Worm (Caenorhabditis elegans) whole organism, mixed stage, embryonic: ENCODE results near the gene osm-6.

Experiments used
- M03D4.4 ChIP-seq: sonication (generic microtip); optimal IDR thresholded peaks from 2 replicates; lab custom pipeline; 2017; ENCODE audit warnings: mild to moderate bottlenecking, missing genetic modification characterization, missing compliant biosample characterization
- bed-3 ChIP-seq: fragments of 200-800 bp; sonication (Bioruptor generic); optimal IDR thresholded peaks from 3 replicates; lab custom pipeline; 2018; ENCODE audit warnings: mild to moderate bottlenecking, missing genetic modification characterization, moderate library complexity, missing compliant biosample characterization
- blmp-1 ChIP-seq: fragments of 150-350 bp; optimal IDR thresholded peaks from 2 replicates; lab custom pipeline; 2014; ENCODE audit warnings: missing biosample characterization, missing genetic modification characterization
- ceh-39 ChIP-seq: fragments of 150-350 bp; optimal IDR thresholded peaks from 2 replicates; lab custom pipeline; 2014; ENCODE audit warnings: missing biosample characterization, missing genetic modification characterization
- ceh-43 ChIP-seq: fragments of 200-800 bp; sonication (Bioruptor generic); optimal IDR thresholded peaks from 2 replicates; lab custom pipeline; 2018; ENCODE audit warnings: mild to moderate bottlenecking, missing genetic modification characterization, moderate library complexity, missing compliant biosample characterization
- ces-1 ChIP-seq: fragments of 150-350 bp; optimal IDR thresholded peaks from 2 replicates; lab custom pipeline; 2014; ENCODE audit warnings: missing biosample characterization, missing genetic modification reagents, missing genetic modification characterization
- cnd-1 ChIP-seq: fragments of 200-800 bp; sonication (Bioruptor generic); optimal IDR thresholded peaks from 2 replicates; lab custom pipeline; 2018; ENCODE audit warnings: mild to moderate bottlenecking, missing genetic modification characterization, missing compliant biosample characterization
- drap-1 ChIP-seq: fragments of 200-800 bp; sonication (Bioruptor generic); optimal IDR thresholded peaks from 3 replicates; lab custom pipeline; 2018; ENCODE audit warnings: mild to moderate bottlenecking, missing genetic modification characterization, missing compliant biosample characterization
- elt-1 ChIP-seq: sonication (generic microtip); optimal IDR thresholded peaks from 2 replicates; lab custom pipeline; 2017; ENCODE audit warnings: missing genetic modification characterization, mild to moderate bottlenecking, missing compliant biosample characterization, antibody characterized with exemption, moderate library complexity, borderline replicate concordance; ENCODE audit not compliant: insufficient read depth
- elt-3 ChIP-seq: fragments of 150-350 bp; optimal IDR thresholded peaks from 2 replicates; lab custom pipeline; 2014; ENCODE audit warnings: missing biosample characterization, missing genetic modification characterization
- flh-1 ChIP-seq: fragments of 200-800 bp; sonication (Bioruptor generic); optimal IDR thresholded peaks from 2 replicates; lab custom pipeline; 2018; ENCODE audit warnings: mild to moderate bottlenecking, missing genetic modification characterization, moderate library complexity, missing compliant biosample characterization
- ham-2 ChIP-seq: fragments of 200-800 bp; sonication (Bioruptor generic); optimal IDR thresholded peaks from 2 replicates; lab custom pipeline; 2018; ENCODE audit warnings: mild to moderate bottlenecking, missing genetic modification characterization, missing compliant biosample characterization
- hlh-1 ChIP-seq: fragments of 150-350 bp; optimal IDR thresholded peaks from 2 replicates; lab custom pipeline; 2014; ENCODE audit warnings: missing biosample characterization, missing genetic modification reagents, missing genetic modification characterization
- lin-13 ChIP-seq: fragments of 150-350 bp; optimal IDR thresholded peaks from 2 replicates; lab custom pipeline; 2014; ENCODE audit warnings: missing biosample characterization, missing genetic modification characterization
- mep-1 ChIP-seq: fragments of 150-350 bp; optimal IDR thresholded peaks from 2 replicates; lab custom pipeline; 2017; ENCODE audit warnings: missing biosample characterization, missing genetic modification reagents, missing genetic modification characterization, inconsistent platforms
- mls-2 ChIP-seq: sonication (generic microtip); optimal IDR thresholded peaks from 2 replicates; lab custom pipeline; 2016; ENCODE audit warnings: mild to moderate bottlenecking, missing genetic modification characterization, moderate library complexity, missing compliant biosample characterization
- nhr-12 ChIP-seq: fragments of 150-350 bp; optimal IDR thresholded peaks from 2 replicates; lab custom pipeline; 2014; ENCODE audit warnings: missing biosample characterization, missing genetic modification characterization
- nhr-2 ChIP-seq: fragments of 150-350 bp; optimal IDR thresholded peaks from 2 replicates; lab custom pipeline; 2014; ENCODE audit warnings: missing biosample characterization, missing genetic modification characterization
- nhr-237 ChIP-seq: fragments of 150-350 bp; optimal IDR thresholded peaks from 2 replicates; lab custom pipeline; 2014; ENCODE audit warnings: missing biosample characterization, missing genetic modification characterization
- nhr-28 ChIP-seq: fragments of 150-350 bp; optimal IDR thresholded peaks from 2 replicates; lab custom pipeline; 2014; ENCODE audit warnings: missing biosample characterization, missing genetic modification characterization
- nhr-76 ChIP-seq: sonication (generic microtip); optimal IDR thresholded peaks from 2 replicates; lab custom pipeline; 2017; ENCODE audit warnings: missing biosample characterization, missing genetic modification characterization
- pha-4 ChIP-seq: fragments of 150-350 bp; optimal IDR thresholded peaks from 2 replicates; lab custom pipeline; 2018; ENCODE audit warnings: missing biosample characterization, missing genetic modification reagents, missing genetic modification characterization
- sem-2 ChIP-seq: fragments of 200-800 bp; sonication (Bioruptor generic); optimal IDR thresholded peaks from 2 replicates; lab custom pipeline; 2018; ENCODE audit warnings: mild to moderate bottlenecking, missing genetic modification characterization, missing compliant biosample characterization
- tbx-8 ChIP-seq: fragments of 200-800 bp; sonication (Bioruptor generic); optimal IDR thresholded peaks from 2 replicates; lab custom pipeline; 2018; ENCODE audit warnings: mild to moderate bottlenecking, missing genetic modification characterization, moderate library complexity, missing compliant biosample characterization
- unc-120 ChIP-seq: sonication (generic microtip); optimal IDR thresholded peaks from 2 replicates; lab custom pipeline; 2017; ENCODE audit warnings: missing genetic modification characterization, missing compliant biosample characterization; ENCODE audit not compliant: poor library complexity, severe bottlenecking
- unc-62 ChIP-seq: fragments of 150-350 bp; optimal IDR thresholded peaks from 2 replicates; lab custom pipeline; 2014; ENCODE audit warnings: missing biosample characterization, missing genetic modification reagents, missing genetic modification characterization
- zip-8 ChIP-seq: fragments of 150-350 bp; optimal IDR thresholded peaks from 2 replicates; lab custom pipeline; 2014; ENCODE audit warnings: missing biosample characterization, missing genetic modification characterization
- ztf-11 ChIP-seq: fragments of 150-350 bp; optimal IDR thresholded peaks from 2 replicates; lab custom pipeline; 2014; ENCODE audit warnings: missing biosample characterization, missing genetic modification characterization

osm-6 gene

DNA sequence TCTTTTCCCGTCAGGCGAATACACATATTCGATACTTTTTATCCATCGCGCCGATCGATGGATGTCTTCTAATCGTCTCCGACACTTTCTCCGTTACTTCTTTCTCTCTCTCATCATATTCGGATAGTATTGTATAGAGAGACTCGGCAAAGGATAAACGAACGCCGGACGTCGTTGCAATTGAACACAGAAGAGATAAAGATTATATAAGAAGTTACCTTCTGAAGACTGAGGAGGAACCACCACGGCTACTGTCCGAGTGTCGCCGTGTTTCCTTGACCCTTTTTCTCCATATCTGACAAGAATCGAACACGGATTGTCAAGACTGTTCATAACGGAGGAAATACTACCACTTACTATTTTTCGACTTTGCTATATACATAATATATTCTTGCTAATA, 28.1 kb downstream of the osm-6 start, which contains the start of gene sma-1:
Gene sma-1 (plus strand): TSS at position 301 of the 400 bp plus-strand sequence.
- TF ChIP-seq bed-3 (GFP tag; lab: Kevin White, UChicago) (no peak), unc-120 (tag; lab: Kevin White, UChicago) (no peak), tbx-8 (GFP tag; lab: Kevin White, UChicago) (no peak), elt-1 (tag; lab: Kevin White, UChicago) (peak; percentile 12), ham-2 (GFP tag; lab: Kevin White, UChicago) (no peak), blmp-1 (peak; percentile 15), elt-3 (tag; lab: Kevin White, UChicago) (no peak), ceh-39 (tag; lab: Kevin White, UChicago) (no peak), flh-1 (GFP tag; lab: Kevin White, UChicago) (no peak), ztf-11 (tag; lab: Kevin White, UChicago) (no peak), nhr-76 (tag; lab: Kevin White, UChicago) (no peak), nhr-28 (tag; lab: Kevin White, UChicago) (no peak), mls-2 (tag; lab: Kevin White, UChicago) (no peak), pha-4 (tag; lab: Kevin White, UChicago) (no peak), nhr-12 (tag; lab: Kevin White, UChicago) (no peak), nhr-2 (tag; lab: Kevin White, UChicago) (no peak)

DNA sequence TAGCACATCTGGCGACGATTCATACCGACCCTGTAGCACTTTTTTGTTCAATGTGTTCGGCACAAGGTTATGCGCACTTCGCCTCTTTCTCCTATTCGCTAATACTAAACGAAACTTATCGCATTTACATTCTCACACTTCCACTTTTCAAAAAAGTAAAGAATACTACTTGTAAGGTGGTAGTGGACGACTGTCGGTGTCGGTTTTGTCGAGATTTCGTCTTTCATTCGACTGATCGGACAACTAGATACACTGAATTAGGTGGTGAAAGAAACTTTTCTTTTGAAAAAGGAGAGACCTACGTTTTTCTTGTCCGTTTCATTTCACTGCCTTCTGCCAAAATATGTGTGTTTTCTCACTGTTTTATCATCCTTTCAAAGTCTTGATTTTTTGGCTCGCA, 29.6 kb downstream of the osm-6 start:
- TF ChIP-seq unc-62 (no peak), lin-13 (no peak)
- TF ChIP-seq, all 35 proteins: peak for 0

DNA sequence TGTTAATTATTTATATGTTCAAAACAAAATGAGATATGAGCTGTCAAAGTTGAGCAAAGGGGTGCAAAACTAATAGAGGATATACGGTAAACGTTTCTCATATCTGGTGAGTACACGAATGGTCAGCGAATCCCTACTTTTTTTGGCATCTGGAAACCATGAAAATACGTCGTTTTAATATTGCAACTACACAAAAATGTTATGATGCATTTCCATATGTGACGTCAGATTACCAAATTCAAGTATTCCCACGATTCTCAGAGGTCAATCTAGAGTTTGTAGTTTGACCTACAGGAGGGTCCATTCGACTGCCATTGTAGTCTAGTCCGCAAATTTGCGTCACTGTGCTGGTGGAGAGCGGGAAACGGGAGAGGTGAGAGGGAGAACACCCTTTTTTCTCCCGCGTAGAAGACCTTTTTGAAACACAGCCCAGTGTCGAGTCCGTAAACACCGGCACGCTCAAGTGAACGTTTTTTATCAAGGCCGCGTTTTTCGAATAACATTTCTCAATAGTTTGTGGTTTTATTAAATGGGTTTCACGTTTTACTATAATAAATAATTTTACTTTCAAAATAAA, 30.8 kb downstream of the osm-6 start:
- peak; percentile 50 for TF ChIP-seq mep-1 (tag; lab: Kevin White, UChicago)
- TF ChIP-seq cnd-1, result no peak
- peak; percentile 25 for TF ChIP-seq lin-13
- peak; percentile 32 for TF ChIP-seq nhr-12 (tag; lab: Kevin White, UChicago)
- TF ChIP-seq, all 35 proteins: peak for 3

DNA sequence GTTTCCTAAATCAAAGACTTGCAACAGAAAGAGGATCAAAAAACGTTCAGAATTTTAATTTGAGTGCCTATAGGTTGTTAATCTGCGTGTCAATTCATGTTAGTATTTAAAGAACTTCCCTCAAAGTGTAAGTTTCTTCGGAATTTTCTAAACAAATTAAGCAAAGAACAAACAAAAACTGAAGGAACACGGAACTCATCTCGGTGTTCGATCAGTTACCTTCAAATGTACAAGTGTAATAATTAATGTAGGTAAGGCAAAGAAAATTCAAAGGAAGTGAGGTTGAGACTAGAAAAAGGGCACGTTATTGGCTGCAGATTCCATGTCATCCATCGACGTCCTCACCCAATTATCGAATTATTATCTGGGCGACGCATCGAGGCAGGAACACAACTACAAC, 33.3 kb downstream of the osm-6 start, which contains the start of gene K12G11.6:
Gene K12G11.6 (plus strand): TSS at position 357 of the 400 bp plus-strand sequence.
- TF ChIP-seq flh-1 (GFP tag; lab: Kevin White, UChicago) (no peak), zip-8 (tag; lab: Kevin White, UChicago) (no peak), hlh-1 (tag; lab: Kevin White, UChicago) (no peak), nhr-28 (tag; lab: Kevin White, UChicago) (no peak), cnd-1 (no peak), ceh-39 (tag; lab: Kevin White, UChicago) (no peak), elt-1 (tag; lab: Kevin White, UChicago) (no peak), ces-1 (no peak), blmp-1 (no peak), sem-2 (GFP tag; lab: Kevin White, UChicago) (no peak), drap-1 (no peak)

DNA sequence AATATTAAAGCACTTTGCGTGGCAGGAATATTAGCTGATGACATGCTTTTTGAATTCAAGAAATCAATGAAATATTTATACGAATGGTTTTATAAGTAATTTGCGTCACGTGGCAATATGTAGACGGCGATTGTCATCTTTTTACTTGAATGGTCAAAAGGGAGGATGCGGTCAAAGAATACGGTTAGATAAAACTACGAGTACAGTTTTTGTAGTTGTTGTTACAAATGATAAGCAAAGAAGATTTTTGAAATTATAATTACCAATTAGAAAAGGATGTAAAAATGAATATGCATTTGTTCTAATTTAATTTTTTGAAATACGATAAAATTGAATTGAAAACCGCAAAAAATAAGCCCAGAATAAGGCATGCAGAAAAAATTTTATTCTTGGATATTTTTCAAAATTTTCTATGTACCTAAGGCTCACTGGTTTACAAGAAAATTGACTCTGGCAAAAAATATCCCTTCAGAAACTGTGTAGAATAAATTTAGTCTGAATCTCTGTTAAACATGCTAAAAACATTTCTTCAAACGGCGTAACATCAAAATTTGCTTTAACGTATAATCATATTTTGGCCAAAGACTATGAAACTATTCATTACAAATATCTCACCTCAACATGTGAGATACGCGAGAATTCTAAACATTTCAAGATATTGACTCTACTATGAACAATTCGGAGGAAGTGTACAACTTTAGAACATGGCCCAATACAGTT, 35.9 kb downstream of the osm-6 start, which contains the start of the genes sodh-2 and srx-76:
Gene sodh-2 (minus strand): TSS at position 101 of the 720 bp plus-strand sequence.
Gene srx-76 (plus strand): TSS at position 670 of the 720 bp plus-strand sequence.
- TF ChIP-seq ztf-11 (tag; lab: Kevin White, UChicago), result no peak
- TF ChIP-seq flh-1 (GFP tag; lab: Kevin White, UChicago), result no peak
- TF ChIP-seq drap-1, result no peak
- no peak for TF ChIP-seq nhr-237 (tag; lab: Kevin White, UChicago)
- TF ChIP-seq mls-2 (tag; lab: Kevin White, UChicago), result no peak
- no peak for TF ChIP-seq zip-8 (tag; lab: Kevin White, UChicago)
- TF ChIP-seq ham-2 (GFP tag; lab: Kevin White, UChicago), result no peak
- no peak for TF ChIP-seq M03D4.4 (tag; lab: Kevin White, UChicago)
- no peak for TF ChIP-seq ceh-43 (GFP tag; lab: Kevin White, UChicago)
- TF ChIP-seq hlh-1 (tag; lab: Kevin White, UChicago), result no peak
- no peak for TF ChIP-seq bed-3 (GFP tag; lab: Kevin White, UChicago)
